Worm (Caenorhabditis elegans) whole organism, midembryonic: ENCODE data around the gene lido-7.
A peak's percentile ranks its signal among the peaks of the same experiment; 100 is the strongest.

Experiments used
- T22C8.4 ChIP-seq: fragments of 200-800 bp; sonication (Bioruptor generic); IDR thresholded peaks from 2 replicates; pipeline ENCODE4 v1.3.6; 2022; ENCODE audit warnings: missing genetic modification characterization, missing compliant biosample characterization
- cog-1 ChIP-seq: sonication (generic microtip); optimal IDR thresholded peaks from 2 replicates; lab custom pipeline; 2016; ENCODE audit warnings: missing genetic modification characterization, missing compliant biosample characterization
- flt-1 ChIP-seq: fragments of 200-800 bp; sonication (Bioruptor generic); IDR thresholded peaks from 2 replicates; pipeline ENCODE4 v1.3.6; 2022; ENCODE audit warnings: missing genetic modification characterization, missing compliant biosample characterization
- klf-2 ChIP-seq: fragments of 200-800 bp; sonication (Bioruptor generic); conservative IDR thresholded peaks from 2 replicates; pipeline ENCODE4 v1.3.6; 2022; ENCODE audit warnings: missing genetic modification reagents, missing genetic modification characterization, missing compliant biosample characterization
- med-1 ChIP-seq: sonication (generic microtip); optimal IDR thresholded peaks from 2 replicates; lab custom pipeline; 2017; ENCODE audit warnings: missing genetic modification characterization, mild to moderate bottlenecking, missing compliant biosample characterization, antibody characterized with exemption, missing genetic modification reagents; ENCODE audit not compliant: insufficient read depth
- ref-1 ChIP-seq: fragments of 200-800 bp; sonication (Bioruptor generic); conservative IDR thresholded peaks from 2 replicates; pipeline ENCODE4 v1.3.6; 2022; ENCODE audit warnings: missing genetic modification reagents, missing genetic modification characterization, missing compliant biosample characterization
- tab-1 ChIP-seq: fragments of 200-800 bp; sonication (Bioruptor generic); IDR thresholded peaks from 2 replicates; pipeline ENCODE4 v1.3.6; 2022; ENCODE audit warnings: missing genetic modification characterization, missing compliant biosample characterization
- ztf-23 ChIP-seq: fragments of 200-800 bp; sonication (Bioruptor generic); IDR thresholded peaks from 2 replicates; pipeline ENCODE4 v1.3.6; 2022; ENCODE audit warnings: missing genetic modification reagents, missing genetic modification characterization, missing compliant biosample characterization
- ztf-29 ChIP-seq: fragments of 200-800 bp; sonication (Bioruptor generic); IDR thresholded peaks from 2 replicates; pipeline ENCODE4 v1.3.6; 2022; ENCODE audit warnings: missing genetic modification reagents, missing genetic modification characterization, missing compliant biosample characterization

Gene lido-7

ce11 chrII:3000535-3001264 is 12.6 kb downstream of the lido-7 start, which contains the start of gene lido-9:
lido-9 (plus strand) TSS chrII:3000768.
- TF ChIP-seq ztf-23 (GFP tag; lab: Robert Waterston, UW) (no peak), ztf-29 (no peak), ref-1 (GFP tag; lab: Robert Waterston, UW) (no peak), med-1 (GFP tag; lab: Kevin White, UChicago) (no peak)

ce11 chrII:3002211-3002610 is 14.1 kb downstream of the lido-7 start, which contains the start of gene lido-10:
lido-10 (plus strand) TSS chrII:3002511.
- TF ChIP-seq ref-1 (GFP tag; lab: Robert Waterston, UW) (no peak), cog-1 (tag; lab: Kevin White, UChicago) (no peak), T22C8.4 (GFP tag; lab: Robert Waterston, UW) (no peak), ztf-29 (no peak), med-1 (GFP tag; lab: Kevin White, UChicago) (no peak), flt-1 (GFP tag; lab: Robert Waterston, UW) (no peak), tab-1 (GFP tag; lab: Robert Waterston, UW) (no peak), klf-2 (GFP tag; lab: Robert Waterston, UW) (no peak), ztf-23 (GFP tag; lab: Robert Waterston, UW) (no peak)

- TF ChIP-seq cog-1 (tag; lab: Kevin White, UChicago) (no peak), ztf-29 (no peak), med-1 (GFP tag; lab: Kevin White, UChicago) (no peak), flt-1 (GFP tag; lab: Robert Waterston, UW) (no peak)
Observed at ce11 chrII:3003667-3004066, 15.6 kb downstream of the lido-7 start, which contains the start of gene lido-11. lido-11 (plus strand) TSS chrII:3003967.

- TF ChIP-seq med-1 (GFP tag; lab: Kevin White, UChicago) (no peak), T22C8.4 (GFP tag; lab: Robert Waterston, UW) (peak; percentile 57; the same call in 1 of the 2 replicates)
Observed at ce11 chrII:3005499-3005898, 17.4 kb downstream of the lido-7 start, which contains the start of gene lido-12. lido-12 (plus strand) TSS chrII:3005799.

ce11 chrII:3008400-3008799 is 20.3 kb downstream of the lido-7 start, which contains the start of gene sdz-5:
sdz-5 (plus strand) TSS chrII:3008700.
- TF ChIP-seq ztf-29 = no peak
- TF ChIP-seq klf-2 (GFP tag; lab: Robert Waterston, UW) = no peak
- no peak for TF ChIP-seq med-1 (GFP tag; lab: Kevin White, UChicago)
- TF ChIP-seq tab-1 (GFP tag; lab: Robert Waterston, UW) = no peak
- no peak for TF ChIP-seq ztf-23 (GFP tag; lab: Robert Waterston, UW)
- no peak for TF ChIP-seq flt-1 (GFP tag; lab: Robert Waterston, UW)
- no peak for TF ChIP-seq cog-1 (tag; lab: Kevin White, UChicago)
- no peak for TF ChIP-seq ref-1 (GFP tag; lab: Robert Waterston, UW)
- TF ChIP-seq T22C8.4 (GFP tag; lab: Robert Waterston, UW) = no peak

ce11 chrII:3012133-3012532 is 24.0 kb downstream of the lido-7 start, which contains the start of gene C41H7.9:
C41H7.9 (minus strand) TSS chrII:3012233.
- no peak for TF ChIP-seq tab-1 (GFP tag; lab: Robert Waterston, UW)
- no peak for TF ChIP-seq cog-1 (tag; lab: Kevin White, UChicago)
- no peak for TF ChIP-seq klf-2 (GFP tag; lab: Robert Waterston, UW)
- no peak for TF ChIP-seq ztf-29
- no peak for TF ChIP-seq ztf-23 (GFP tag; lab: Robert Waterston, UW)

- 0 out of 2 replicates have a peak, but pooled peaks have one; percentile 2 for TF ChIP-seq flt-1 (GFP tag; lab: Robert Waterston, UW)
- TF ChIP-seq klf-2 (GFP tag; lab: Robert Waterston, UW) = no peak
Observed at ce11 chrII:3014196-3014849, 26.2 kb downstream of the lido-7 start, which contains the start of gene C41H7.2. C41H7.2 (plus strand) TSS chrII:3014817.

ce11 chrII:3019807-3020206 is 31.7 kb downstream of the lido-7 start, which contains the start of gene clec-3:
clec-3 (minus strand) TSS chrII:3019907.
- TF ChIP-seq med-1 (GFP tag; lab: Kevin White, UChicago) (no peak), tab-1 (GFP tag; lab: Robert Waterston, UW) (no peak), ref-1 (GFP tag; lab: Robert Waterston, UW) (no peak), cog-1 (tag; lab: Kevin White, UChicago) (no peak), ztf-23 (GFP tag; lab: Robert Waterston, UW) (no peak), ztf-29 (no peak), klf-2 (GFP tag; lab: Robert Waterston, UW) (no peak), flt-1 (GFP tag; lab: Robert Waterston, UW) (no peak), T22C8.4 (GFP tag; lab: Robert Waterston, UW) (no peak)

- TF ChIP-seq T22C8.4 (GFP tag; lab: Robert Waterston, UW) (no peak), cog-1 (tag; lab: Kevin White, UChicago) (no peak), ztf-29 (no peak), flt-1 (GFP tag; lab: Robert Waterston, UW) (no peak), tab-1 (GFP tag; lab: Robert Waterston, UW) (no peak), klf-2 (GFP tag; lab: Robert Waterston, UW) (no peak), ref-1 (GFP tag; lab: Robert Waterston, UW) (no peak)
Observed at ce11 chrII:3020899-3021298, 32.8 kb downstream of the lido-7 start.
